Worm (Caenorhabditis elegans): ENCODE data around the gene R10E4.3.

R10E4.3 gene

DNA sequence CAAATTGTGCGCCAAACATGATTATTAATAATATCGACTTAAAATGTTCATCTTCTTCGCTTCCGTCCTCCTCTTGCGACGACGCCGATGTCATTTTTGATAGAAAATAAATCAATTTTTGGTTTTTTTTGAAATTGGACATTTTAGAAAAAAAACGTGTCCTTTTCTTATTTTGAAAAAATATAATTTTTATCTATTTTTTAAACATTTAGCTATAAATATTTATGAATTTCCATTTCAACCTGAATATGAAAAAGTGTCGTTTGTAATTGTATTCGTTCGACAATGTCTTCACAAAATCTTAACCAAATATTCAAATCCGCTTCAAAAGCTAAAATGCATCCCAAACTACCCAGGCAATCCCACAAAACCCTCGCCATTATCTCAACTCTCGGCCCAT lies at the start of gene R10E4.3:
R10E4.3 (minus strand) TSS at position 101 of the 400 bp plus-strand sequence.
- no peak for TF ChIP-seq ets-7 (tag; optimal IDR thresholded peaks at IDR 0.05)
- no peak for TF ChIP-seq hmbx-1 (tag; optimal IDR thresholded peaks at IDR 0.05)
- TF ChIP-seq pes-1 (GFP tag; IDR thresholded peaks at IDR 0.05) = no peak
- no peak for TF ChIP-seq tbx-11 (GFP tag; IDR thresholded peaks at IDR 0.05)
- no peak for TF ChIP-seq flt-1 (GFP tag; IDR thresholded peaks at IDR 0.05)

DNA sequence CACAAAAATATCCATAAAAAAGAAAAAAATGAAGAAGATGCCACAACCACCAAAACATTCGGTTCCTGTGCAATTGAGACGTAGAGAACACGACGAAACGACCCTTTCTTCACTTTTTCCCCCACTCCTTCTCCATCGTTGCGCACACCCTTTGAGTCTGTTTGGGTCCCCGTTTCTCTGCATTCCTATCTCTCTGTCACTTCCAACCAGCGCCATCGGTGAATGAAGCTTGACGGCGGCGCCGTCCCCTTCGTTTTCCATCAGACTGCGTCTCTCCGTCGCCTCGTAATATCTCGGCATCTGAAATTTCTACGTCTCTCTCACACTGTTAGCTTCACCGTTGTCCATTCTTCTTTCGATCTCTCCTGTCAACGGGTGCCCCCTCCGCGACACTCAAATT lies 48.3 kb upstream of the R10E4.3 start:
- TF ChIP-seq ceh-36 (tag; optimal IDR thresholded peaks at IDR 0.05) = no peak
- TF ChIP-seq hmbx-1 (tag; optimal IDR thresholded peaks at IDR 0.05) = no peak
- 0 out of 2 replicates have a peak, but pooled peaks have one; percentile 13 for TF ChIP-seq tbx-11 (GFP tag; IDR thresholded peaks at IDR 0.05)
- TF ChIP-seq pes-1 (GFP tag; IDR thresholded peaks at IDR 0.05) = 0 out of 2 replicates have a peak, but pooled peaks have one; percentile 28
- TF ChIP-seq aly-1 (tag; optimal IDR thresholded peaks at IDR 0.05) = no peak

DNA sequence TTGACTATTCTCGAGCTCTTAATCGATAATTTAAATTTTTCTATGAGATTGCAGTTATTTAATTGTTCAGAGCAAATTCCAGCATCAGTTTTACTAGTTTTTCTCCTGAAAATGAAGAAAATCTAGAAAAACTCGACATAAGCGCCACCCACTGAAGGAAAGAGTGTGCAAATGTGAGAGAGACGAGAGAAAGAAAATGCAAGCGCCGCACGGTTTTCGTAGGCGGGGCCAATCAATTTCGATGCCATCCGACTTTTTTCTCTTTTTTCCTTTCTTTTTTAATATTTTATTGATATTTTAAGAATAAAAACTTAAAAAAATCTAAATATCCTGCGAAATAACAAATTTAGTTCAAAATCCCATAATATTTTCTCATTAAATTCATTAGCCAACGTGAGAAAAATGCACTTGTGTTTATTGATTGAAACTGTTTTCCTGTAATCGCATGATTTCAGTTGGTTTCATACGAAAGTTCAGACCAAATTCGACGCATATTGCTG lies 45.3 kb upstream of the R10E4.3 start, which contains the start of gene cdk-12:
cdk-12 (plus strand) TSS at position 450 of the 500 bp plus-strand sequence.
- TF ChIP-seq ceh-36 (tag; optimal IDR thresholded peaks at IDR 0.05) (no peak), F13C5.2 (tag; optimal IDR thresholded peaks at IDR 0.05) (peak; percentile 11)

DNA sequence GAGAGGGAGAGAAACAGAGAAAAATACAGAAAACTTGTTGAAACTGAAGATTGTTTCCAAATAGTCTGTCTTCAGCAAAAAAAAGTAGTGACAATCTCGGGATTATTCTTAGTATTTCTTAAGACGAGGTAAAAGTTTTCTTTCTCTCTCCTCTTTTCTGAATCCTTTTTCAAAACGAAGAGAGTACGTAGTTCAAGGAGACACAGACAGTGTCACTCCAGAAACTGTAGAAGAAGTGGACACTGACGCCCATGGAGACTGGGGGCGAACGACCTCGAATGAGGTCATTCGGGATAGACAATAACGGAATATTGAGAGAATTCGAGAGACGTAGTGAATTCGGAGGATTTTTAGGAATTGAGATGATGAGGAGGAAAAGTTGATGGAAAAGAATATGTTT lies 43.7 kb upstream of the R10E4.3 start, which contains the start of gene gly-6:
gly-6 (minus strand) TSS at position 245 of the 400 bp plus-strand sequence.
- TF ChIP-seq sea-1 (GFP tag; conservative IDR thresholded peaks at IDR 0.05) (no peak), hmg-4 (GFP tag; optimal IDR thresholded peaks at IDR 0.05) (no peak), tra-4 (tag; optimal IDR thresholded peaks at IDR 0.05) (no peak), ets-7 (tag; optimal IDR thresholded peaks at IDR 0.05) (no peak), pes-1 (GFP tag; IDR thresholded peaks at IDR 0.05) (no peak), tbx-11 (GFP tag; IDR thresholded peaks at IDR 0.05) (no peak), ama-1 (optimal IDR thresholded peaks at IDR 0.05) (no peak), ceh-36 (tag; optimal IDR thresholded peaks at IDR 0.05) (no peak), ceh-13 (GFP tag; optimal IDR thresholded peaks at IDR 0.05) (no peak), B0310.2 (tag; optimal IDR thresholded peaks at IDR 0.05) (no peak), hmbx-1 (tag; optimal IDR thresholded peaks at IDR 0.05) (no peak), flt-1 (GFP tag; IDR thresholded peaks at IDR 0.05) (no peak), F13C5.2 (tag; optimal IDR thresholded peaks at IDR 0.05) (no peak), scrt-1 (GFP tag; IDR thresholded peaks at IDR 0.05) (no peak), aly-1 (tag; optimal IDR thresholded peaks at IDR 0.05) (no peak), tbx-37 (GFP tag; conservative IDR thresholded peaks at IDR 0.05) (no peak), hnd-1 (tag; optimal IDR thresholded peaks at IDR 0.05) (no peak)

DNA sequence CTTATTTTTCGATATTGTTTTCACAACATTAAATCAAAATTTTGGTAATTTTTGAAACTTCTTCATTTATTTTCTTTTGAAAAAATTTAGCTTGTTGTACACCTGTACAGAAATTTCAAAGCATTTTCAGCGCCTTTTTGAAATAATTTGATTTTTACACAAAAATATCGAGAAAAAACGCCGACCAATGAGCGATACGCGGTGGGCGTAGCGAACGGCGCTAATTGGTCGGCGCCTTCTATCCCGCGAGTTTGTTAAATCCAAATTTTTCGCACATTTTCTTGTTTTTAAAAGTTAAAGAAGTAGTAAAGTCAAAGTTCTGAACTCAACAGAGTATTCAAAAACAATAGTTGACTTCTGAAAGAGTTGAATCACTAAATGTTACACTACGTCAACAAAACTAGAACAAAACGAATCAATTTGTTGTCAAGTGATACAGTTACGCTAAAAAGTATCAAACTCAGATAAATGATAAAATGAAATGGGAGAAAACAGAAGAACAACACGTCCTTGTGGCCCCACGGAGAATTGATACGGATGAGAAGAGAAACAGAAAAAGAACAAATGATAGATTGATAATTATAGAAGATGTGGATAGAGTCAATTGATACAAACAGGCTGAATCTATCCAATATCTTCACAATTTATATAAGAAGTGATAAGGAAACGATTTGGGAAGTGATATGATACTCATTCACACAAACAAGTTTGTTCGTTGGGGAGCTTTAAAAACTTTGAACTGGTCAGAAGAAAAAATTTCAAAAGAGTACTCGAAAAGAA lies 41.1 kb upstream of the R10E4.3 start:
- TF ChIP-seq scrt-1 (GFP tag; IDR thresholded peaks at IDR 0.05) (no peak), pes-1 (GFP tag; IDR thresholded peaks at IDR 0.05) (no peak), ets-7 (tag; optimal IDR thresholded peaks at IDR 0.05) (no peak)

DNA sequence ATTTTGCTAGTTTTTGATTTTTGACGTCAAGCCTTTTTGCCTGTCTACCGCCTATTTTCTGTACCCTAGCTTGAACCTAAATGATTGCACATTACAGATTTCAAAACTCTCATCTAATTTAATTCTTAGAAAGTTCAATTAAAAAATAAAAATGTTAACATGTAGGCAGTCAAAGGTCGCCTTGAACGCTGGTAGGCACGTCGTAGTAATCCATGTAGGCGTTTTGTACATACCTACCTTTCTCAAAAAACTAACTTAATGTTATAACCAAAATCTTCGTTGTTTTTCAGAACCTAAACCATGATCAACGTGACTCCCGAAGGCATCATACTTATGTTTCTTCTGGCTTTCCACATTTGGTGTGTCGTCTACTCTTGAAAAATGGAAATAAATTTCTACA lies 36.6 kb upstream of the R10E4.3 start, which contains the start of gene H38K22.9:
H38K22.9 (plus strand) TSS at position 301 of the 400 bp plus-strand sequence.
- TF ChIP-seq B0310.2 (tag; optimal IDR thresholded peaks at IDR 0.05) (no peak), ceh-36 (tag; optimal IDR thresholded peaks at IDR 0.05) (no peak), hmbx-1 (tag; optimal IDR thresholded peaks at IDR 0.05) (no peak), ceh-13 (GFP tag; optimal IDR thresholded peaks at IDR 0.05) (no peak), hmg-4 (GFP tag; optimal IDR thresholded peaks at IDR 0.05) (no peak), ets-7 (tag; optimal IDR thresholded peaks at IDR 0.05) (no peak), sea-1 (GFP tag; conservative IDR thresholded peaks at IDR 0.05) (no peak), ama-1 (optimal IDR thresholded peaks at IDR 0.05) (no peak), tbx-37 (GFP tag; conservative IDR thresholded peaks at IDR 0.05) (no peak), tbx-11 (GFP tag; IDR thresholded peaks at IDR 0.05) (no peak), scrt-1 (GFP tag; IDR thresholded peaks at IDR 0.05) (no peak), tra-4 (tag; optimal IDR thresholded peaks at IDR 0.05) (no peak), hnd-1 (tag; optimal IDR thresholded peaks at IDR 0.05) (no peak), aly-1 (tag; optimal IDR thresholded peaks at IDR 0.05) (no peak), flt-1 (GFP tag; IDR thresholded peaks at IDR 0.05) (no peak), pes-1 (GFP tag; IDR thresholded peaks at IDR 0.05) (no peak), F13C5.2 (tag; optimal IDR thresholded peaks at IDR 0.05) (no peak)

DNA sequence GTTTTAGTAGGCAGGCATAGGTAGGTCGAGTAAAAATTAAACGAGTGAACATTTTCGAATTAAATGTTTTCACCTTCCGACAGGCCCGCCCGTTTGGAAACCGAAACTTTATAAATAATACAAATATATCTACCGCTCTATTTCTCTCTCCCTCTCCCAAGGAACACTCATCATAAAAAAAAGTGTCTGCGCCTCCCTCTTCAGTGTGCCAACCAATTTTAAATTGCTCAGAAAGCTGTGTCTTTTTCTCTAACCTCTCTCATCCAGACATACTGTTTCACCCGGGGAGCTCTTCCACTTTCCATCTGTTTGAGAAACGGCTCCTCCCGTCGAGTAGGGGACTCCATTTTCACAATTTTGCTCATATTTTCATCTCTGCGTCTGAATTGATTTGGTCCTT lies 35.8 kb upstream of the R10E4.3 start:
- no peak for TF ChIP-seq hmbx-1 (tag; optimal IDR thresholded peaks at IDR 0.05)
- TF ChIP-seq tbx-11 (GFP tag; IDR thresholded peaks at IDR 0.05) = no peak
- TF ChIP-seq ama-1 (optimal IDR thresholded peaks at IDR 0.05) = no peak
- no peak for TF ChIP-seq sea-1 (GFP tag; conservative IDR thresholded peaks at IDR 0.05)
- TF ChIP-seq aly-1 (tag; optimal IDR thresholded peaks at IDR 0.05) = no peak
- no peak for TF ChIP-seq flt-1 (GFP tag; IDR thresholded peaks at IDR 0.05)
- no peak for TF ChIP-seq ets-7 (tag; optimal IDR thresholded peaks at IDR 0.05)
- no peak for TF ChIP-seq scrt-1 (GFP tag; IDR thresholded peaks at IDR 0.05)
- TF ChIP-seq ceh-36 (tag; optimal IDR thresholded peaks at IDR 0.05) = no peak
- TF ChIP-seq F13C5.2 (tag; optimal IDR thresholded peaks at IDR 0.05) = no peak
- TF ChIP-seq tbx-37 (GFP tag; conservative IDR thresholded peaks at IDR 0.05) = no peak
- TF ChIP-seq pes-1 (GFP tag; IDR thresholded peaks at IDR 0.05) = no peak
- TF ChIP-seq B0310.2 (tag; optimal IDR thresholded peaks at IDR 0.05) = no peak
- TF ChIP-seq ceh-13 (GFP tag; optimal IDR thresholded peaks at IDR 0.05) = no peak
- no peak for TF ChIP-seq hmg-4 (GFP tag; optimal IDR thresholded peaks at IDR 0.05)
- no peak for TF ChIP-seq tra-4 (tag; optimal IDR thresholded peaks at IDR 0.05)
- TF ChIP-seq hnd-1 (tag; optimal IDR thresholded peaks at IDR 0.05) = no peak

DNA sequence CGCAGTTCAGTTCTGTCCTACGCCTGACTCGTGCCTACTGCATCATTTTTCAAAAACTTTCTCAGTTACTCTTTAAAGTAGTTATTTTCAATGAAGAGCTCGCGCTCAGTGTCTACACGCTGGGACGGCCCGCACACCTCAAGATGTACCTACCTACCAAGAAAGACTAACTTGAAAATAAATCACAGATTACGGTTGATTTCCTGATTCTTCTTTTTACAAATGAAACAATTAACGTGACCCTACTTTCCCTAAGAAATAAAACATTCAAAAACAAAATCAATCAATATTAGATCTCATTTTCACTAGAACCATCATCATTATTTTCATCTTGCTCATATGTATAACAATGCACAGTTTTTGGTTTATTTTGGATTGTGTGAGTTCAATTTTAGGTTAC lies 34.1 kb upstream of the R10E4.3 start, which contains the start of gene H38K22.7:
H38K22.7 (plus strand) TSS at position 301 of the 400 bp plus-strand sequence.
- TF ChIP-seq ceh-13 (GFP tag; optimal IDR thresholded peaks at IDR 0.05) = no peak
- TF ChIP-seq aly-1 (tag; optimal IDR thresholded peaks at IDR 0.05) = no peak
- TF ChIP-seq hmg-4 (GFP tag; optimal IDR thresholded peaks at IDR 0.05) = no peak
- TF ChIP-seq tbx-37 (GFP tag; conservative IDR thresholded peaks at IDR 0.05) = no peak
- no peak for TF ChIP-seq flt-1 (GFP tag; IDR thresholded peaks at IDR 0.05)
- no peak for TF ChIP-seq F13C5.2 (tag; optimal IDR thresholded peaks at IDR 0.05)
- no peak for TF ChIP-seq ceh-36 (tag; optimal IDR thresholded peaks at IDR 0.05)
- no peak for TF ChIP-seq tbx-11 (GFP tag; IDR thresholded peaks at IDR 0.05)
- no peak for TF ChIP-seq tra-4 (tag; optimal IDR thresholded peaks at IDR 0.05)
- TF ChIP-seq sea-1 (GFP tag; conservative IDR thresholded peaks at IDR 0.05) = no peak

Data from whole organism, early embryonic.